Fruit fly (Drosophila melanogaster) whole organism, embryonic: Measurements from ENCODE around the gene Fpgs1.

ENCODE experiments used
- Atf-2 ChIP-seq: fragments of 200-800 bp; sonication (Bioruptor generic); optimal IDR thresholded peaks from 2 replicates; lab custom pipeline; 2016; ENCODE audit warnings: missing biosample characterization, missing genetic modification characterization
- CG12104 ChIP-seq: fragments of 200-800 bp; sonication (Bioruptor generic); optimal IDR thresholded peaks from 3 replicates; lab custom pipeline; 2016; ENCODE audit warnings: missing biosample characterization, missing genetic modification characterization
- CG12299 ChIP-seq: fragments of 200-800 bp; sonication (Bioruptor generic); optimal IDR thresholded peaks from 2 replicates; lab custom pipeline; 2018; ENCODE audit warnings: missing biosample characterization, mild to moderate bottlenecking, missing genetic modification characterization
- CG13424 ChIP-seq: fragments of 200-800 bp; sonication (Bioruptor generic); optimal IDR thresholded peaks from 2 replicates; lab custom pipeline; 2019; ENCODE audit warnings: missing biosample characterization, mild to moderate bottlenecking, missing genetic modification characterization, moderate library complexity
- CG14965 ChIP-seq: fragments of 200-800 bp; sonication (Bioruptor generic); optimal IDR thresholded peaks from 2 replicates; lab custom pipeline; 2016; ENCODE audit warnings: missing biosample characterization, missing genetic modification characterization, borderline replicate concordance
- CG17912 ChIP-seq: fragments of 200-800 bp; sonication (Bioruptor generic); optimal IDR thresholded peaks from 2 replicates; lab custom pipeline; 2018; ENCODE audit warnings: missing biosample characterization, mild to moderate bottlenecking, missing genetic modification characterization
- CG18599 ChIP-seq: fragments of 200-800 bp; sonication (Bioruptor generic); optimal IDR thresholded peaks from 3 replicates; lab custom pipeline; 2017; ENCODE audit warnings: missing biosample characterization, missing genetic modification characterization, mild to moderate bottlenecking, moderate library complexity, missing genetic modification reagents
- CG3847 ChIP-seq: fragments of 200-800 bp; sonication (Bioruptor generic); IDR thresholded peaks from 2 replicates; pipeline ENCODE4 v1.3.6; 2022; ENCODE audit warnings: missing biosample characterization, missing genetic modification characterization
- CG3995 ChIP-seq: fragments of 200-800 bp; sonication (Bioruptor generic); optimal IDR thresholded peaks from 3 replicates; lab custom pipeline; 2016; ENCODE audit warnings: missing biosample characterization, missing genetic modification characterization
- CG4820 ChIP-seq: fragments of 200-800 bp; sonication (Bioruptor generic); optimal IDR thresholded peaks from 3 replicates; lab custom pipeline; 2016; ENCODE audit warnings: missing biosample characterization, missing genetic modification characterization
- CG4854 ChIP-seq: fragments of 200-800 bp; sonication (Bioruptor generic); optimal IDR thresholded peaks from 2 replicates; lab custom pipeline; 2016; ENCODE audit warnings: missing biosample characterization, missing genetic modification characterization, inconsistent platforms
- CG6175 ChIP-seq: fragments of 200-800 bp; sonication (Bioruptor generic); IDR thresholded peaks from 3 replicates; pipeline ENCODE4 v1.3.6; 2022; ENCODE audit warnings: missing biosample characterization, missing genetic modification characterization
- CG8359 ChIP-seq: fragments of 200-800 bp; sonication (Bioruptor generic); optimal IDR thresholded peaks from 2 replicates; lab custom pipeline; 2017; ENCODE audit warnings: missing biosample characterization, mild to moderate bottlenecking, missing genetic modification characterization, borderline replicate concordance
- CG8765 ChIP-seq: fragments of 200-800 bp; sonication (Bioruptor generic); IDR thresholded peaks from 2 replicates; pipeline ENCODE4 v1.3.6; 2022; ENCODE audit warnings: missing biosample characterization, missing genetic modification characterization
- CG9797 ChIP-seq: fragments of 200-800 bp; sonication (Bioruptor generic); optimal IDR thresholded peaks from 3 replicates; lab custom pipeline; 2018; ENCODE audit warnings: missing biosample characterization, mild to moderate bottlenecking, missing genetic modification characterization
- Dll ChIP-seq: fragments of 200-800 bp; sonication (Bioruptor generic); IDR thresholded peaks from 4 replicates; pipeline ENCODE4 v1.3.6; 2022; ENCODE audit warnings: missing biosample characterization, missing genetic modification characterization; ENCODE audit not compliant: partially characterized antibody
- Dref ChIP-seq: fragments of 200-800 bp; sonication (Bioruptor generic); IDR thresholded peaks from 2 replicates; pipeline ENCODE4 v1.3.6; 2022; ENCODE audit warnings: missing biosample characterization, missing genetic modification characterization
- Ets65A ChIP-seq: fragments of 200-800 bp; sonication (Bioruptor generic); peaks from one replicate; lab custom pipeline; 2016; ENCODE audit warnings: missing biosample characterization, missing genetic modification characterization
- Fer3 ChIP-seq: fragments of 200-800 bp; sonication (Bioruptor generic); optimal IDR thresholded peaks from 2 replicates; lab custom pipeline; 2018; ENCODE audit warnings: missing biosample characterization, mild to moderate bottlenecking, missing genetic modification characterization, moderate library complexity
- Hey ChIP-seq: fragments of 200-800 bp; sonication (Bioruptor generic); optimal IDR thresholded peaks from 3 replicates; lab custom pipeline; 2018; ENCODE audit warnings: missing biosample characterization, mild to moderate bottlenecking, missing genetic modification characterization
- HmgZ ChIP-seq: fragments of 200-800 bp; sonication (Bioruptor generic); optimal IDR thresholded peaks from 2 replicates; lab custom pipeline; 2018; ENCODE audit warnings: missing biosample characterization, mild to moderate bottlenecking, missing genetic modification characterization
- Hsf ChIP-seq: fragments of 200-800 bp; sonication (Bioruptor generic); optimal IDR thresholded peaks from 3 replicates; lab custom pipeline; 2016; ENCODE audit warnings: missing biosample characterization, missing genetic modification characterization
- MESR4 ChIP-seq: fragments of 200-800 bp; sonication (Bioruptor generic); optimal IDR thresholded peaks from 2 replicates; lab custom pipeline; 2018; ENCODE audit warnings: missing biosample characterization, mild to moderate bottlenecking, missing genetic modification characterization, moderate library complexity
- Pdp1 ChIP-seq, 2 experiments: fragments of 200-800 bp; sonication (Bioruptor generic); optimal IDR thresholded peaks; 3 replicates each; lab custom pipeline; 2016; ENCODE audit warnings: missing biosample characterization in 2 of 2, missing genetic modification characterization in 2 of 2, mild to moderate bottlenecking in 1 of 2, moderate library complexity in 1 of 2
- Rx ChIP-seq: fragments of 200-800 bp; sonication (Bioruptor generic); IDR thresholded peaks from 2 replicates; pipeline ENCODE4 v1.3.6; 2022; ENCODE audit warnings: missing biosample characterization, missing genetic modification characterization
- Sox102F ChIP-seq: fragments of 200-800 bp; sonication (Bioruptor generic); optimal IDR thresholded peaks from 2 replicates; lab custom pipeline; 2018; ENCODE audit warnings: missing biosample characterization, mild to moderate bottlenecking, missing genetic modification characterization, moderate library complexity
- Xbp1 ChIP-seq: fragments of 200-800 bp; sonication (Bioruptor generic); optimal IDR thresholded peaks from 3 replicates; lab custom pipeline; 2016; ENCODE audit warnings: missing biosample characterization, mild to moderate bottlenecking, missing genetic modification characterization
- Xrp1 ChIP-seq: fragments of 200-800 bp; sonication (Bioruptor generic); IDR thresholded peaks from 2 replicates; pipeline ENCODE4 v1.3.6; 2022; ENCODE audit warnings: missing biosample characterization, missing genetic modification characterization
- ac ChIP-seq: fragments of 200-800 bp; sonication (Bioruptor generic); optimal IDR thresholded peaks from 3 replicates; lab custom pipeline; 2017; ENCODE audit warnings: missing biosample characterization, mild to moderate bottlenecking, missing genetic modification characterization
- ato ChIP-seq: fragments of 200-800 bp; sonication (Bioruptor generic); IDR thresholded peaks from 2 replicates; pipeline ENCODE4 v1.3.6; 2022; ENCODE audit warnings: missing biosample characterization, missing genetic modification characterization; ENCODE audit not compliant: partially characterized antibody
- bab2 ChIP-seq: fragments of 200-800 bp; sonication (Bioruptor generic); optimal IDR thresholded peaks from 2 replicates; lab custom pipeline; 2016; ENCODE audit warnings: missing biosample characterization, missing genetic modification characterization
- bowl ChIP-seq: fragments of 200-800 bp; sonication (Bioruptor generic); IDR thresholded peaks from 2 replicates; pipeline ENCODE4 v1.3.6; 2022; ENCODE audit warnings: missing biosample characterization, missing genetic modification characterization
- croc ChIP-seq: fragments of 200-800 bp; sonication (Bioruptor generic); conservative IDR thresholded peaks from 3 replicates; pipeline ENCODE4 v1.3.6; 2022; ENCODE audit warnings: missing biosample characterization, missing genetic modification characterization
- da ChIP-seq: fragments of 200-800 bp; sonication (Bioruptor generic); optimal IDR thresholded peaks from 2 replicates; lab custom pipeline; 2016; ENCODE audit warnings: missing biosample characterization, missing genetic modification characterization
- dan ChIP-seq: fragments of 200-800 bp; sonication (Bioruptor generic); IDR thresholded peaks from 2 replicates; pipeline ENCODE4 v1.3.6; 2022; ENCODE audit warnings: missing biosample characterization, missing genetic modification characterization
- en ChIP-seq: fragments of 200-800 bp; sonication (Bioruptor generic); optimal IDR thresholded peaks from 2 replicates; lab custom pipeline; 2016; ENCODE audit warnings: missing biosample characterization, missing genetic modification characterization
- fd96Cb ChIP-seq: fragments of 200-800 bp; sonication (Bioruptor generic); optimal IDR thresholded peaks from 2 replicates; lab custom pipeline; 2018; ENCODE audit warnings: missing biosample characterization, mild to moderate bottlenecking, missing genetic modification characterization, moderate library complexity
- grn ChIP-seq: fragments of 200-800 bp; sonication (Bioruptor generic); optimal IDR thresholded peaks from 3 replicates; lab custom pipeline; 2017; ENCODE audit warnings: missing biosample characterization, missing genetic modification characterization
- hth ChIP-seq: fragments of >200 bp; optimal IDR thresholded peaks from 2 replicates; lab custom pipeline; 2017; ENCODE audit warnings: inconsistent platforms
- kay ChIP-seq: fragments of 200-800 bp; sonication (Bioruptor generic); optimal IDR thresholded peaks from 2 replicates; lab custom pipeline; 2016; ENCODE audit warnings: missing biosample characterization, missing genetic modification characterization
- mirr ChIP-seq: fragments of 200-800 bp; sonication (Bioruptor generic); optimal IDR thresholded peaks from 3 replicates; lab custom pipeline; 2018; ENCODE audit warnings: missing biosample characterization, mild to moderate bottlenecking, missing genetic modification characterization
- oc ChIP-seq: fragments of 200-800 bp; sonication (Bioruptor generic); optimal IDR thresholded peaks from 2 replicates; lab custom pipeline; 2018; ENCODE audit warnings: missing biosample characterization, mild to moderate bottlenecking, missing genetic modification characterization, moderate library complexity
- pzg ChIP-seq: fragments of 200-800 bp; sonication (Bioruptor generic); optimal IDR thresholded peaks from 3 replicates; lab custom pipeline; 2018; ENCODE audit warnings: missing biosample characterization, mild to moderate bottlenecking, missing genetic modification characterization, moderate library complexity
- sna ChIP-seq: fragments of 200-800 bp; sonication (Bioruptor generic); IDR thresholded peaks from 2 replicates; pipeline ENCODE4 v1.3.6; 2022; ENCODE audit warnings: missing biosample characterization, missing genetic modification characterization; ENCODE audit not compliant: partially characterized antibody
- so ChIP-seq: fragments of 200-800 bp; sonication (Bioruptor generic); IDR thresholded peaks from 3 replicates; pipeline ENCODE4 v1.3.6; 2022; ENCODE audit warnings: missing biosample characterization, missing genetic modification characterization
- sob ChIP-seq: fragments of 200-800 bp; sonication (Bioruptor generic); IDR thresholded peaks from 2 replicates; pipeline ENCODE4 v1.3.6; 2022; ENCODE audit warnings: missing biosample characterization, missing genetic modification characterization
- tll ChIP-seq, 2 experiments: fragments of 200-800 bp in 1 of 2; fragments of >200 bp in 1 of 2; sonication (Bioruptor generic) in 1 of 2; optimal IDR thresholded peaks; 2 replicates each; lab custom pipeline; 2017 to 2019; ENCODE audit warnings: missing biosample characterization in 2 of 2, missing genetic modification characterization in 2 of 2, mild to moderate bottlenecking in 1 of 2, moderate library complexity in 1 of 2
- tup ChIP-seq: fragments of 200-800 bp; sonication (Bioruptor generic); optimal IDR thresholded peaks from 2 replicates; lab custom pipeline; 2016; ENCODE audit warnings: missing biosample characterization, mild to moderate bottlenecking, missing genetic modification characterization, moderate library complexity
- usp ChIP-seq: fragments of >200 bp; optimal IDR thresholded peaks from 2 replicates; lab custom pipeline; 2017; ENCODE audit warnings: missing biosample characterization, missing genetic modification characterization

The Fpgs1 gene

DNA sequence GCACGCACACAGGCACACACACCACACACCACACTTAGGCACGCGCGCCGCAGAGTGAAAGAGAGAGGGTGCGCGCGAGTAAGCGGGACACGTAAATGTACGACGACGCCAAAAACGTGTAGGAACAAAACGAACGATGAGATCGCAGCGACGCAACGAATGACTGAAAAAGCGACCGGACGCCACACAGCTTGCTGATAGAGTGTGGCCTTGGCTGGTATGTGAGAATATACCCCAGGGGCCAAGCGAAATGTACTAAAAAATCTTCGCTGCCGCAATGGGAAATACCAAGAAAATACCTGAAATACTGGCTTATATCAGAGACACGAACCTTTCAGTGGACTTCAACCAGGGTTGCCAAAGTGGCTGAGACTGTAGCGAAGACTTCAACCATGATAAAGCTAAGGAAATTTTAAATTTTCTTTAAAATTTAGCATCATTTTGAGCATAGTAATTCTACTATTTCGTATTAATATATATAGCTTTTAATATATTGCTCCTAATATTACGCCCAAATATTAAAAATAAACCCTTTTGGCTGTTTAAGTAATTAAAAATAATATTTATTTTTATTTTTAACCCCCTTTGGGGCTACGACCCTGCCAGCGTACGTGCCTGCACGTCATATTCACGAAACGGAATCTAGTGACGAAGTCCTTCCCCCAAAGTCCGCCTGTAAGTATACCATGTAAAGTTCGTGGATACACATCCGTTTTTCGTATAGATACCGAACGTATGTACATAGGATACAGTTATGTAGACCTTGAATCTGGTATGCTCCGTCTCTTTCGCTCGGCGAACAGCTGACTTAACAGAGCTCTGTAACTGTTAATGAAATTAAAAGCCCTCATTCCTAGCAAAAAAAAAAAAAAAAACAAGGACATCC, 28.4 kb upstream of the Fpgs1 start, which contains the start of gene Pits (continued):
- TF ChIP-seq dan (GFP tag; lab: Robert Waterston, UW), result no peak
- TF ChIP-seq kay (GFP tag; lab: Kevin White, UChicago), result no peak
- no peak for TF ChIP-seq tll (GFP tag; optimal IDR thresholded peaks at IDR 0.05; lab: Kevin White, UChicago)
- TF ChIP-seq Atf-2 (GFP tag; lab: Kevin White, UChicago), result peak; percentile 12
- no peak for TF ChIP-seq CG4854
- TF ChIP-seq tup (GFP tag; lab: Kevin White, UChicago), result no peak
- no peak for TF ChIP-seq croc (GFP tag; lab: Robert Waterston, UW)
- no peak for TF ChIP-seq CG8359
- peak; percentile 15 for TF ChIP-seq Sox102F (GFP tag; lab: Kevin White, UChicago)
- no peak for TF ChIP-seq CG14965 (GFP tag; lab: Kevin White, UChicago)
- TF ChIP-seq CG8765 (GFP tag; lab: Robert Waterston, UW), result no peak
- peak; percentile 47 for TF ChIP-seq Xbp1
- no peak for TF ChIP-seq Dll
- no peak for TF ChIP-seq hth
- no peak for TF ChIP-seq usp (GFP tag; lab: Kevin White, UChicago)
- TF ChIP-seq Xrp1 (GFP tag; lab: Robert Waterston, UW), result peak; percentile 32; the same call in 1 of the 2 replicates
- TF ChIP-seq bowl (GFP tag; lab: Robert Waterston, UW), result no peak
- TF ChIP-seq CG18599 (GFP tag; lab: Kevin White, UChicago), result peak; percentile 59
- TF ChIP-seq CG13424 (tag; lab: Kevin White, UChicago), result peak; percentile 38
- peak; percentile 26 to 70 for TF ChIP-seq Pdp1 (GFP tag; optimal IDR thresholded peaks at IDR 0.05; lab: Kevin White, UChicago)
- TF ChIP-seq mirr, result peak; percentile 83
- peak; percentile 98 for TF ChIP-seq CG9797 (GFP tag; lab: Kevin White, UChicago)
- peak; percentile 16 for TF ChIP-seq CG12104 (GFP tag; lab: Kevin White, UChicago)
- TF ChIP-seq Dref (GFP tag; lab: Robert Waterston, UW), result peak; percentile 42; the same call in 1 of the 2 replicates
- TF ChIP-seq Ets65A (GFP tag; lab: Kevin White, UChicago), result peak; percentile 92
- peak; percentile 22 for TF ChIP-seq sob (GFP tag; lab: Robert Waterston, UW)
- TF ChIP-seq CG3995 (GFP tag; lab: Kevin White, UChicago), result no peak
- peak; percentile 56 for TF ChIP-seq CG3847 (GFP tag; lab: Robert Waterston, UW)
- TF ChIP-seq CG6175 (GFP tag; lab: Robert Waterston, UW), result peak; percentile 71; the same call in 2 of the 3 replicates
- TF ChIP-seq CG17912 (GFP tag; lab: Kevin White, UChicago), result peak; percentile 68
- peak; percentile 97 for TF ChIP-seq pzg (GFP tag; lab: Kevin White, UChicago)
- TF ChIP-seq MESR4 (GFP tag; lab: Kevin White, UChicago), result peak; percentile 81
- peak; percentile 73 for TF ChIP-seq Hey (tag; lab: Kevin White, UChicago)
- no peak for TF ChIP-seq Rx (GFP tag; lab: Robert Waterston, UW)
- TF ChIP-seq en (GFP tag; lab: Kevin White, UChicago), result no peak
- peak; percentile 42; the same call in 1 of the 2 replicates for TF ChIP-seq ato
- peak; percentile 25 for TF ChIP-seq Fer3
- TF ChIP-seq CG4820 (GFP tag; lab: Kevin White, UChicago), result peak; percentile 12
- no peak for TF ChIP-seq oc (tag; lab: Kevin White, UChicago)
- peak; percentile 13 for TF ChIP-seq bab2
- TF ChIP-seq so, result no peak
- peak; percentile 26 for TF ChIP-seq fd96Cb (tag; lab: Kevin White, UChicago)
- TF ChIP-seq Hsf (GFP tag; lab: Kevin White, UChicago), result no peak
- no peak for TF ChIP-seq da (GFP tag; lab: Kevin White, UChicago)
- no peak for TF ChIP-seq ac
- peak; percentile 53 for TF ChIP-seq grn (GFP tag; lab: Kevin White, UChicago)
- peak; percentile 76 for TF ChIP-seq HmgZ (tag; lab: Kevin White, UChicago)
- TF ChIP-seq CG12299 (tag; lab: Kevin White, UChicago), result peak; percentile 59
- TF ChIP-seq sna (GFP tag; lab: Robert Waterston, UW), result no peak
